Worm (Caenorhabditis elegans) whole organism, late embryonic: ENCODE results near the gene ins-20.

Experiments used
- dve-1 ChIP-seq: sonication (generic microtip); optimal IDR thresholded peaks from 2 replicates; lab custom pipeline; 2017; ENCODE audit warnings: antibody characterized with exemption, mild to moderate bottlenecking, missing genetic modification characterization, missing compliant biosample characterization
- lin-11 ChIP-seq: fragments of 200-800 bp; sonication (Bioruptor generic); optimal IDR thresholded peaks from 2 replicates; lab custom pipeline; 2018; ENCODE audit warnings: mild to moderate bottlenecking, missing genetic modification characterization, missing compliant biosample characterization
- tbx-7 ChIP-seq: sonication (generic microtip); optimal IDR thresholded peaks from 2 replicates; lab custom pipeline; 2016; ENCODE audit warnings: missing genotype, missing genetic modification characterization, missing compliant biosample characterization

DNA sequence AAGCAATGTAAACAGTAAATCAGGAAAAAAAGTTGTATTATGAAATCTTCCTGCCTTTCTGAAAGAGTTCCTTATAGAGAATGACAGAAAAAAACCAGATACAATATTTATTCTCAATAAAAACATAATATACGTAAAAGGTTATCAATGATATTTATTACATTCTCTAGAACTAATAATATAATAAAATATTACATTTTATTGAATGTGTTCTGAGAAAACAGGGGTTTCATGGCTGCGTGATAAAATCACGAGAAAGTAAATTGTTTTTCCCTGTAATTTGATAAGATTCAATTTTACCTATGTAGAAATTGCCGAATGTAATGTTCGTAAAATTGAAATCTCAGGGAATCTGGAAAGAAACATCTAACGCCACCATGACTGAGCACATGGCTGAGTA is 45.7 kb upstream of the ins-20 start:
- TF ChIP-seq lin-11 (tag; lab: Kevin White, UChicago) (no peak), tbx-7 (tag; lab: Kevin White, UChicago) (no peak), dve-1 (no peak)
